Fruit fly (Drosophila melanogaster): ENCODE measurements around the gene tth.

The tth gene

DNA sequence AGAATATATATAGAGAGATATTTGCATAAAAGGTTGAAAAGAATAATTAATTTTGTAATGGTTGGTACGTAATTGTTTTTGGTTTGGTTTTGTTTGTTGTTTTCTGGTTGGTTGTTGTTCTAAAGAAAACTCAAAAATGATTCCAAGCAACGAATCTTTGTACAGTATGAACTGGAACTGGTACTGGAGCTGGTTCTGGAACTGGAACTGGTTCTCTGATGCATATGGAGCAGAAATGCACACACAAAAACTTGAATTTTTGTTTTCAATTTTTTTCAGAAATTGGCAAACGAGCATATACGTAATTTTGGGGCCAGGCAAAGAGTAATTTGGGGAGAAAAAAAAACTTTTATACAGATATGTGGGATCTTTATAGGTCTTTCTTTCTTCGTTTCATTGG lies 18.6 kb downstream of the tth start:
- no peak for TF ChIP-seq noc (tag; optimal IDR thresholded peaks at IDR 0.05)

DNA sequence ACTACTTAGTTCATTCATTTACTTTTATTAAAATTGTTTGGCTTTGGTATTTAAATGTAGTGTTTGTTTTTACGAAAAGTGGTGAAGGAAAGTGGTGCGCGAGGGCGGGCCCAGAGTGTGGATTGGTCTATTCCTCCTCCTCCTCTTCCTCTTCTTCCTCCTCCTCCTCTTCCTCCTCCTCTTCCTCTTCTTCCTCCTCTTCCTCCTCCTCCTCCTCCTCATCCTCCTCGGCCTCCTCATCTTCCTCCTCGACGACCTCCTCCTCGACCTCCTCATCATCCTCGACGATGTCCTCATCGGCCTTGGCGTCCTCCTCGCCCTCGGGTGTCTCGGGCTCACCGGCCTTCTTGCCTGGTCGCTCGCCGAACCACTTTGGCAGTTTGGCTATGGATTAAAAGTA lies 22.7 kb downstream of the tth start:
- no peak for TF ChIP-seq noc (tag; optimal IDR thresholded peaks at IDR 0.05)

DNA sequence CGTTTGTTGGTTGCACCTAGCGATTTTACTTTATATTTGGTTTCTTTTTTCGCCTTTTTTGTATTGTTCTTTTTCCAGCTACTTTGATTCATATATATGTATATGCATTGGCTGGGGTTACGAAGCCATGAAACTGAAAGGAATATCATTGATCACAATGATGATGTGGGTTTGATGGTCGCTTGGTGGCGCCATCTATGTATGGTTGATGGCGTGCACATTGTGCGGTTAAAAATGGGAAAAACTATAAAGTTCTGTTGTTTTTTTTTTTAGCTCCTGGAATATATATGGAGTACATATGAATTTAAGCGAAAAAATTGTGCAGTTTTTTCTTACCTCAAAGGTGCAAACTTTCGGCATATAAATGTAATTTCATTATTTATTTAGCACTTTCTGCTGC lies 29.5 kb downstream of the tth start:
- no peak for TF ChIP-seq noc (tag; optimal IDR thresholded peaks at IDR 0.05)

DNA sequence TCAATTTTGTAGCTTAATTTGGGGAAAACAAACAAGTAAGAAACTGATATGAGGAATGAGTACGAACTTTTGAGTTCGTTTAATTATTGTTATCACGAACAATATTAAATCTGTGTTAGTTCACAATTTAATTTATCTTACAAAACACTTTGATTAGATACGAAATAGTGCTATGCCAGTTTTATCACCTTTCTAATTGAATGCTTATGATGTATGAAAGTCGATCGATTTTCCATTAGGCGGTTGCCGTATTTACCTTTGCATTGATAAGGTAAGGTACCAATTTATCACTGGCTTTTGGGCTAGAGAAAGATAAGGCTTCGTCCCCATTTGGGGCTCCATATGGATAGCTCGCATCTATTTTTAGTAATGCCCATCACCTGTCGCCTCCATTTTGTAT lies 37.1 kb downstream of the tth start:
- no peak for TF ChIP-seq noc (tag; optimal IDR thresholded peaks at IDR 0.05)

DNA sequence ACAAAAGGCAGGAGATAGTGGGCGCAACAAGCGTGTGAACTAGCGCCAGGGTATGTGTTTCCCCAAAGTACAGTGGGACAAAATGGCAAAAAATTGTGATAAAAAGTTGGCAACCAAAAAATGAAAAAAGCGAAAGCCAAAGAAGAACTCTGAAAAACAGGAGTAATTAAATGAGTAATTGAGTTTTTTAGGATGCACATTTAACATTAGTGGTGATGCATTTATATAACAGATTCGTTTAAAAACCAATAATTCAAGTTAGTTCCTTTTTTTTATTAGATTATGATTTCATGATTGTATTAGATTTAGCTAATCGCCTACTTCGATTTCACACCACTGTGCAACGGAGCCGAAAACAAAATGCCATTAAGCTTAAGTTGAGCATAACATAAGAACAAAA lies 44.0 kb downstream of the tth start:
- peak; percentile 10 for TF ChIP-seq noc (tag; optimal IDR thresholded peaks at IDR 0.05)

DNA sequence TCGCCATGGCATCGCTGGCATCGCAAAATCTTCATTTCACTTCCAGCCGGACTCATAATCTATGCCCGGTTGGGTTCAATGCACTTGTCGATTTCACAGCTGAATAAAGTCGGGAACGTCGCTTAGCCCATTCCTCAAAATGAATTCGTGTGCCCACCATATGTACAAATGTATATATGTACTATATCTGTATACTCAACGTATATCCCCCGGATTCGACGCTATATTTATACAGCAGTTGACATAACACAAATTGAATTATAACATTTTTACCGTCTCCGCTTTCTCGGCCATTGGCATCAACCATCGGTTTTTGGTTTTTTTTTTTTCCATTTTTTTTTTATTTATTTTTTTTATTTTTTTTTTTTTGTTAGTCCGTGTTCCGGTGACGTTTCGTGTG lies 46.1 kb downstream of the tth start:
- no peak for TF ChIP-seq noc (tag; optimal IDR thresholded peaks at IDR 0.05)

DNA sequence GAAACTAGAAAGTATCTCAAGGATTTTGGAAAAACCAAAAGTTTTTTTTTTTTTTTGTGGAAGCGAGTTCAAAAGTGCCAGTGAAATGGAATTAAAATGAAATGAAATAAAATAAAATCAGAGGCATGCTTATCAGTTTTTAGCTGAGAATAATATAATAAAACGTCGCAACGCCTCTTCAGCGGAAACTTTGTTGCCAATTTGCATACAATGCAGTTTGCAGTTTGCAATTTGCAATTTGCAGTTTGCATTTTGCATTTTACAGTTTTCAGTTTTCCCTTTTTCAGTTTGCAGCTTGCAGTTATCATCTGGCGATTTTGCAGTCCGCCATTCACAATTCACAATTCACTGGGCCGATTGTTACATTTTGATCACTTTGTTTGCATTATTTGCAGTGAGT lies 47.5 kb downstream of the tth start:
- no peak for TF ChIP-seq noc (tag; optimal IDR thresholded peaks at IDR 0.05)

DNA sequence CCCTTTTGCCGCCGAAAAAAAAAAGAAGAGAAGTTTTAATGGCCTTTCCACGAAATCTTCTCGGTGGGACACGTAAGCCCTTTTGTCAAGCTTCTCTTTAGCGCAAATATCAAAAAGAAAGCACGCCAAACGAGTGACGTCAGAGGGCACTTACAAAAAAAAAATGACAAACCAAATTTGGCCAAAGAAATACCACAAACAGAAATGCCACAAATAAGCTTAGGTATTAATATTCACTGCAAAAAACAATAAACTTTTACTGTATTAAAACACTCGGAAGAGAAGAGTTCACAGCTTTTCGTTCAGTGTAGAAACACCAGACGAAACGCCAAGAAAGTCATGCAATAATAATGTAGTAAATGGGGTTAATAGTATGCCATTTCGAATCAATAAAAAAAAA lies 48.3 kb downstream of the tth start:
- peak; percentile 11 for TF ChIP-seq noc (tag; optimal IDR thresholded peaks at IDR 0.05)

DNA sequence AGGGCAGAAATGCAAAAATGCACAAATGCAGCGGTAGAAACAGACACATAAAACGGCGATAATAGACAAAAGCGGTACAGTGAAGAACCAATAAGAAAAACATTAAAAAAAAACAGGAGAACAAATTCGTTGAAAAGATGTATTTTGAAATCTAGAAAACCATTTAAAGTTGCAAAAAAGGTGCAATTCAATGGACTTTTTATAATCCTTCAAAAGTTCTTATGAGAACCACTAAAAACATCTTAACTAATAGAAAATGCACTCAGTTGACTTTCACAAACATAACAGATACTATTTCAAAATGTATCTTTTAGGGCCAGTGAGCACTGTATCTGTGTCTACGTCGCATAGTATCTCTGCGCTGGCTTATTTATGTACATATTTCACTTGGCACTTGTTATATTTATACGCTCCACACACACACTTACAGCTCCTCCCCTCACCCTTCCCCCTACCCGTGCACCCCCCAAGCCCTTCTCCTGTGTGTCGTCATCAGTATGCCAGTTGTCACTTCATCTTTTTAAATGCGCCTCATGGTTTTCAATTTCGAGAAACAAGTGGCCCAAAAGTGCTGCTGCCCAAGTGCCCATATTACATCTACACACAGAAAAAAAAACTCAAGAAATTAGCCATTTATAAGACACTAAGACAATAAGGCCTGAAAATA lies 50.8 kb downstream of the tth start:
- no peak for TF ChIP-seq noc (tag; optimal IDR thresholded peaks at IDR 0.05)

DNA sequence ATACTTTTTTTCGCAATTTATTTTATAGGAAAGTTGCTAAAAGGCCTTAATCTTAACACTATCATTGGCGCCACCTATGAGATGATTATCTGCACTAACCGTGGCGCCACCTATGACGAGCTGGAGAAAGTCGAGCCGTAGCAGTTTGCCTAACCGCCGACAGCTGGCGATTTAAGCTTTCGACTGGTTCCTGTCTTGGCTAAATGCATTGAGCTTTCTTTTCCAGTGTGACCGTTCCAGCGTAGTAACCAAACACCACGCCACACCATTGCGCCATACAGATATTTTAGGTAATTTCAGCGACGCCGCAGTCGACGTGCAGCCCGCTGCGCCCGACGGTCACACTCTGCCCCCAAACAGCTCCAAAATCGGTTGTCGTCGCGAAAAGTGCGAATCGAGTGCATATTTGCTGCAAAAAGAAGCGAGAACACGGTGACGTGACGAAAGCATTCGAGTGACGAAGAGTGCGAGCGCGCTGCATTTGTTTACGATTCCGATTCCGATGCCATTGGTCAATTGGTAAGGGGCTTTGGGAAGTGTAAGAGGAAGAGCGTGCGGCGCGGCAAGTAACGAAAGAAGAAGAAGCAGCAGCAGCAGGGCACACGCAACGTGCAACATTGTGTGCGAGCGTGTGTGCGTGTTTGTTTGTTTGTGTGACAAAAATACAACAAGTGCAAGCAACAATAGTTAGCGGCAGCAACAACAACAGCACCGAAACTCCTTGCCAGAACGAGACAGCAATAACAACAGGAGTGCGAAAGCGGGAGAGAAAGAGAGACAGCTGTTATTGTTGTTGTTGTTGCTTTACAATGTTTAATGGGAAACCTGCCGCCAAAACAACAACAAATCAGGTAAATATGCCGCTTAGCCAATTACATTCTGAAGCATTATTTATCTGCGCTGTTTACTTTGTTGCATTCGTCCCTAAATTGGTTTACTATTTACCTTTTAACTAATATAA lies 52.6 kb downstream of the tth start, which contains the start of the genes CG46311 and Tpst:
TSS of gene CG46311 (plus strand) at position 341 of the 961 bp plus-strand sequence.
TSS of gene Tpst (plus strand) at position 341 of the 961 bp plus-strand sequence.
- no peak for TF ChIP-seq noc (tag; optimal IDR thresholded peaks at IDR 0.05)
